Worm (Caenorhabditis elegans) whole organism, early embryonic: Measurements from ENCODE around the gene fbxa-53.

Experiments used
- B0310.2 ChIP-seq: sonication (generic microtip); optimal IDR thresholded peaks from 2 replicates; lab custom pipeline; 2016; ENCODE audit warnings: mild to moderate bottlenecking, missing genetic modification characterization, missing compliant biosample characterization
- ama-1 ChIP-seq: fragments of 150-350 bp; optimal IDR thresholded peaks from 2 replicates; lab custom pipeline; 2014
- ceh-36 ChIP-seq: sonication (generic microtip); optimal IDR thresholded peaks from 2 replicates; lab custom pipeline; 2016; ENCODE audit warnings: missing genetic modification characterization, inconsistent platforms, missing compliant biosample characterization
- ets-7 ChIP-seq: sonication (generic microtip); optimal IDR thresholded peaks from 2 replicates; lab custom pipeline; 2016; ENCODE audit warnings: missing genotype, missing genetic modification characterization, missing compliant biosample characterization
- flt-1 ChIP-seq: fragments of 200-800 bp; sonication (Bioruptor generic); IDR thresholded peaks from 2 replicates; pipeline ENCODE4 v1.3.6; 2022; ENCODE audit warnings: missing genetic modification characterization, missing compliant biosample characterization
- scrt-1 ChIP-seq: fragments of 200-800 bp; sonication (Bioruptor generic); IDR thresholded peaks from 2 replicates; pipeline ENCODE4 v1.3.6; 2022; ENCODE audit warnings: missing genetic modification characterization, missing compliant biosample characterization
- sea-1 ChIP-seq: fragments of 200-800 bp; sonication (Bioruptor generic); conservative IDR thresholded peaks from 2 replicates; pipeline ENCODE4 v1.3.6; 2022; ENCODE audit warnings: missing genetic modification characterization, missing compliant biosample characterization
- tbx-11 ChIP-seq: fragments of 200-800 bp; sonication (Bioruptor generic); IDR thresholded peaks from 2 replicates; pipeline ENCODE4 v1.3.6; 2022; ENCODE audit warnings: missing genetic modification characterization, missing compliant biosample characterization
- tbx-37 ChIP-seq: fragments of 200-800 bp; sonication (Bioruptor generic); conservative IDR thresholded peaks from 2 replicates; pipeline ENCODE4 v1.3.6; 2022; ENCODE audit warnings: missing genetic modification reagents, missing genetic modification characterization, missing compliant biosample characterization
- tra-4 ChIP-seq: sonication (generic microtip); optimal IDR thresholded peaks from 2 replicates; lab custom pipeline; 2017; ENCODE audit warnings: missing genetic modification characterization, missing compliant biosample characterization

ce11 chrX:1737606-1738005 is 19.2 kb upstream of the fbxa-53 start, which contains the start of gene F07G6.10:
- TF ChIP-seq ama-1 (lab: Kevin White, UChicago) (no peak), ets-7 (tag; lab: Kevin White, UChicago) (no peak), sea-1 (GFP tag; lab: Robert Waterston, UW) (no peak), flt-1 (no peak), tra-4 (tag; lab: Kevin White, UChicago) (no peak), B0310.2 (tag; lab: Kevin White, UChicago) (no peak), ceh-36 (tag; lab: Kevin White, UChicago) (no peak), tbx-37 (GFP tag; lab: Robert Waterston, UW) (no peak), tbx-11 (GFP tag; lab: Robert Waterston, UW) (no peak), scrt-1 (GFP tag; lab: Robert Waterston, UW) (no peak)
